Fruit fly (Drosophila melanogaster) whole organism, embryonic: ENCODE data around the gene CG31381.

Experiments
- Abd-B ChIP-seq: fragments of 200-800 bp; sonication (Bioruptor generic); optimal IDR thresholded peaks from 2 replicates; lab custom pipeline; 2018; ENCODE audit warnings: missing biosample characterization, mild to moderate bottlenecking, missing genetic modification characterization, moderate library complexity
- CG12942 ChIP-seq: fragments of 200-800 bp; sonication (Bioruptor generic); optimal IDR thresholded peaks from 3 replicates; lab custom pipeline; 2016; ENCODE audit warnings: missing biosample characterization, missing genetic modification characterization
- CG13287 ChIP-seq: fragments of 200-800 bp; sonication (Bioruptor generic); IDR thresholded peaks from 2 replicates; pipeline ENCODE4 v1.3.6; 2022; ENCODE audit warnings: missing biosample characterization, missing genetic modification characterization; ENCODE audit not compliant: partially characterized antibody
- CG13775 ChIP-seq: fragments of 200-800 bp; sonication (Bioruptor generic); optimal IDR thresholded peaks from 3 replicates; lab custom pipeline; 2017; ENCODE audit warnings: missing biosample characterization, mild to moderate bottlenecking, missing genetic modification characterization
- CG13894 ChIP-seq: fragments of 200-800 bp; sonication (Bioruptor generic); optimal IDR thresholded peaks from 3 replicates; lab custom pipeline; 2018; ENCODE audit warnings: missing biosample characterization, mild to moderate bottlenecking, missing genetic modification characterization, moderate library complexity
- CG14965 ChIP-seq: fragments of 200-800 bp; sonication (Bioruptor generic); optimal IDR thresholded peaks from 2 replicates; lab custom pipeline; 2016; ENCODE audit warnings: missing biosample characterization, missing genetic modification characterization, borderline replicate concordance
- CG15479 ChIP-seq: fragments of 200-800 bp; sonication (Bioruptor generic); optimal IDR thresholded peaks from 3 replicates; lab custom pipeline; 2019; ENCODE audit warnings: missing biosample characterization, mild to moderate bottlenecking, missing genetic modification characterization, moderate library complexity
- CG15514 ChIP-seq: fragments of 200-800 bp; sonication (Bioruptor generic); optimal IDR thresholded peaks from 3 replicates; lab custom pipeline; 2017; ENCODE audit warnings: missing biosample characterization, missing genetic modification characterization, mild to moderate bottlenecking, moderate library complexity, missing genetic modification reagents
- CG1602 ChIP-seq: fragments of 200-800 bp; sonication (Bioruptor generic); optimal IDR thresholded peaks from 3 replicates; lab custom pipeline; 2016; ENCODE audit warnings: missing biosample characterization, missing genetic modification characterization
- CG16815 ChIP-seq: fragments of 200-800 bp; sonication (Bioruptor generic); optimal IDR thresholded peaks from 3 replicates; lab custom pipeline; 2017; ENCODE audit warnings: missing biosample characterization, mild to moderate bottlenecking, missing genetic modification characterization
- CG18011 ChIP-seq: fragments of 200-800 bp; sonication (Bioruptor generic); optimal IDR thresholded peaks from 2 replicates; lab custom pipeline; 2017; ENCODE audit warnings: missing biosample characterization, missing genetic modification characterization, mild to moderate bottlenecking, moderate library complexity, missing genotype
- CG2116 ChIP-seq: fragments of 200-800 bp; sonication (Bioruptor generic); optimal IDR thresholded peaks from 3 replicates; lab custom pipeline; 2018; ENCODE audit warnings: missing biosample characterization, mild to moderate bottlenecking, missing genetic modification characterization
- CG2199 ChIP-seq: fragments of 200-800 bp; sonication (Bioruptor generic); IDR thresholded peaks from 3 replicates; pipeline ENCODE4 v1.3.6; 2022; ENCODE audit warnings: missing biosample characterization, missing genetic modification characterization
- CG2889 ChIP-seq: fragments of 200-800 bp; sonication (Bioruptor generic); IDR thresholded peaks from 3 replicates; pipeline ENCODE4 v1.3.6; 2022; ENCODE audit warnings: missing biosample characterization, missing genetic modification characterization
- CG32772 ChIP-seq: fragments of 200-800 bp; sonication (Bioruptor generic); IDR thresholded peaks from 2 replicates; pipeline ENCODE4 v1.3.6; 2022; ENCODE audit warnings: missing biosample characterization, missing genetic modification characterization
- CG34422 ChIP-seq: fragments of 200-800 bp; sonication (Bioruptor generic); IDR thresholded peaks from 3 replicates; pipeline ENCODE4 v1.3.6; 2022; ENCODE audit warnings: missing biosample characterization, missing genetic modification characterization
- CG6272 ChIP-seq: fragments of 200-800 bp; sonication (Bioruptor generic); IDR thresholded peaks from 2 replicates; pipeline ENCODE4 v1.3.6; 2022; ENCODE audit warnings: missing biosample characterization, missing genetic modification characterization
- CG6689 ChIP-seq: fragments of 200-800 bp; sonication (Bioruptor generic); IDR thresholded peaks from 2 replicates; pipeline ENCODE4 v1.3.6; 2022; ENCODE audit warnings: missing biosample characterization, missing genetic modification characterization
- CG8944 ChIP-seq: fragments of 200-800 bp; sonication (Bioruptor generic); optimal IDR thresholded peaks from 3 replicates; lab custom pipeline; 2016; ENCODE audit warnings: missing biosample characterization, missing genetic modification characterization
- D ChIP-seq, 2 experiments: fragments of 200-800 bp in 1 of 2; fragments of >200 bp in 1 of 2; sonication (Bioruptor generic) in 1 of 2; optimal IDR thresholded peaks; 2 replicates in 1 of 2; 3 replicates in 1 of 2; lab custom pipeline; 2017; ENCODE audit warnings: mild to moderate bottlenecking in 1 of 2, missing biosample characterization in 1 of 2, missing genetic modification characterization in 1 of 2, missing genetic modification reagents in 1 of 2
- Dek ChIP-seq: fragments of 200-800 bp; sonication (Bioruptor generic); optimal IDR thresholded peaks from 3 replicates; lab custom pipeline; 2019; ENCODE audit warnings: missing biosample characterization, mild to moderate bottlenecking, missing genetic modification characterization, moderate library complexity
- Drgx ChIP-seq: fragments of 200-800 bp; sonication (Bioruptor generic); IDR thresholded peaks from 2 replicates; pipeline ENCODE4 v1.3.6; 2022; ENCODE audit warnings: missing biosample characterization, missing genetic modification characterization
- E2f1 ChIP-seq: fragments of 200-800 bp; sonication (Bioruptor generic); IDR thresholded peaks from 2 replicates; pipeline ENCODE4 v1.3.6; 2022; ENCODE audit warnings: missing biosample characterization, missing genetic modification characterization
- Hr39 ChIP-seq: fragments of >200 bp; optimal IDR thresholded peaks from 2 replicates; lab custom pipeline; 2017
- Oli ChIP-seq: fragments of 200-800 bp; sonication (Bioruptor generic); optimal IDR thresholded peaks from 2 replicates; lab custom pipeline; 2018; ENCODE audit warnings: missing biosample characterization, mild to moderate bottlenecking, missing genetic modification characterization, moderate library complexity
- Opbp ChIP-seq: fragments of 200-800 bp; sonication (Bioruptor generic); IDR thresholded peaks from 3 replicates; pipeline ENCODE4 v1.3.6; 2022; ENCODE audit warnings: missing biosample characterization, missing genetic modification characterization; ENCODE audit not compliant: partially characterized antibody
- Rfx ChIP-seq: fragments of 200-800 bp; sonication (Bioruptor generic); IDR thresholded peaks from 2 replicates; pipeline ENCODE4 v1.3.6; 2022; ENCODE audit warnings: missing biosample characterization, missing genetic modification characterization
- Scr ChIP-seq: fragments of 200-800 bp; sonication (Bioruptor generic); IDR thresholded peaks from 2 replicates; pipeline ENCODE4 v1.3.6; 2022; ENCODE audit warnings: missing biosample characterization, missing genetic modification characterization; ENCODE audit not compliant: partially characterized antibody
- az2 ChIP-seq: fragments of 200-800 bp; sonication (Bioruptor generic); optimal IDR thresholded peaks from 3 replicates; lab custom pipeline; 2016; ENCODE audit warnings: missing biosample characterization, missing genetic modification characterization
- chif ChIP-seq, 2 experiments: fragments of 200-800 bp; sonication (Bioruptor generic); optimal IDR thresholded peaks; 3 replicates each; lab custom pipeline; 2016; ENCODE audit warnings: missing biosample characterization in 2 of 2, missing genetic modification characterization in 2 of 2
- chn ChIP-seq: fragments of 200-800 bp; sonication (Bioruptor generic); optimal IDR thresholded peaks from 2 replicates; lab custom pipeline; 2016; ENCODE audit warnings: missing biosample characterization, missing genetic modification characterization
- crp ChIP-seq, 2 experiments: fragments of 200-800 bp; sonication (Bioruptor generic); optimal IDR thresholded peaks; 2 replicates in 1 of 2; 3 replicates in 1 of 2; lab custom pipeline; 2017; ENCODE audit warnings: missing biosample characterization in 2 of 2, missing genetic modification characterization in 2 of 2, mild to moderate bottlenecking in 1 of 2, moderate library complexity in 1 of 2
- fd3F ChIP-seq: fragments of 200-800 bp; sonication (Bioruptor generic); optimal IDR thresholded peaks from 2 replicates; lab custom pipeline; 2018; ENCODE audit warnings: missing biosample characterization, mild to moderate bottlenecking, missing genetic modification characterization, moderate library complexity
- gsb-n ChIP-seq: fragments of 200-800 bp; sonication (Bioruptor generic); optimal IDR thresholded peaks from 3 replicates; lab custom pipeline; 2018; ENCODE audit warnings: missing biosample characterization, mild to moderate bottlenecking, missing genetic modification characterization
- kay ChIP-seq: fragments of 200-800 bp; sonication (Bioruptor generic); optimal IDR thresholded peaks from 2 replicates; lab custom pipeline; 2016; ENCODE audit warnings: missing biosample characterization, missing genetic modification characterization
- klu ChIP-seq: fragments of 200-800 bp; sonication (Bioruptor generic); IDR thresholded peaks from 2 replicates; pipeline ENCODE4 v1.3.6; 2022; ENCODE audit warnings: missing biosample characterization, missing genetic modification characterization
- lmd ChIP-seq: fragments of 200-800 bp; sonication (Bioruptor generic); IDR thresholded peaks from 2 replicates; pipeline ENCODE4 v1.3.6; 2022; ENCODE audit warnings: missing biosample characterization, missing genetic modification characterization
- lola ChIP-seq, 3 experiments: fragments of >200 bp in 2 of 3; fragments of 200-800 bp in 1 of 3; sonication (Bioruptor generic) in 1 of 3; optimal IDR thresholded peaks; 2 replicates each; lab custom pipeline; 2017 to 2019; ENCODE audit warnings: missing biosample characterization in 3 of 3, missing genetic modification characterization in 3 of 3, mild to moderate bottlenecking in 1 of 3, moderate library complexity in 1 of 3
- mam ChIP-seq: fragments of 200-800 bp; sonication (Bioruptor generic); optimal IDR thresholded peaks from 3 replicates; lab custom pipeline; 2016; ENCODE audit warnings: missing biosample characterization, missing genetic modification characterization
- mirr ChIP-seq: fragments of 200-800 bp; sonication (Bioruptor generic); optimal IDR thresholded peaks from 3 replicates; lab custom pipeline; 2018; ENCODE audit warnings: missing biosample characterization, mild to moderate bottlenecking, missing genetic modification characterization
- prd ChIP-seq, 3 experiments: fragments of >200 bp in 2 of 3; fragments of 200-800 bp in 1 of 3; sonication (Bioruptor generic) in 1 of 3; optimal IDR thresholded peaks in 2 of 3; IDR thresholded peaks in 1 of 3; 2 replicates in 2 of 3; 3 replicates in 1 of 3; pipeline versions ENCODE4 v1.3.6 to Lab custom; 2017 to 2022; ENCODE audit warnings: missing biosample characterization in 1 of 3, missing genetic modification characterization in 1 of 3
- ro ChIP-seq: fragments of 200-800 bp; sonication (Bioruptor generic); IDR thresholded peaks from 2 replicates; pipeline ENCODE4 v1.3.6; 2022; ENCODE audit warnings: missing biosample characterization, missing genetic modification characterization
- sens ChIP-seq: fragments of 200-800 bp; sonication (Bioruptor generic); peaks from one replicate; lab custom pipeline; 2016; ENCODE audit warnings: missing biosample characterization, missing genetic modification characterization
- slou ChIP-seq: fragments of 200-800 bp; sonication (Bioruptor generic); optimal IDR thresholded peaks from 3 replicates; lab custom pipeline; 2016; ENCODE audit warnings: missing biosample characterization, missing genetic modification characterization
- tgo ChIP-seq: fragments of 200-800 bp; sonication (Bioruptor generic); IDR thresholded peaks from 3 replicates; pipeline ENCODE4 v1.3.6; 2022; ENCODE audit warnings: missing biosample characterization, missing genetic modification characterization
- tll ChIP-seq, 2 experiments: fragments of 200-800 bp in 1 of 2; fragments of >200 bp in 1 of 2; sonication (Bioruptor generic) in 1 of 2; optimal IDR thresholded peaks; 2 replicates each; lab custom pipeline; 2017 to 2019; ENCODE audit warnings: missing biosample characterization in 2 of 2, missing genetic modification characterization in 2 of 2, mild to moderate bottlenecking in 1 of 2, moderate library complexity in 1 of 2
- tup ChIP-seq: fragments of 200-800 bp; sonication (Bioruptor generic); optimal IDR thresholded peaks from 2 replicates; lab custom pipeline; 2016; ENCODE audit warnings: missing biosample characterization, mild to moderate bottlenecking, missing genetic modification characterization, moderate library complexity
- zen ChIP-seq: fragments of 200-800 bp; sonication (Bioruptor generic); optimal IDR thresholded peaks from 3 replicates; lab custom pipeline; 2018; ENCODE audit warnings: missing biosample characterization, mild to moderate bottlenecking, missing genetic modification characterization, moderate library complexity

The CG31381 gene

dm6 chr3R:24829887-24830351 lies 46.9 kb upstream of the CG31381 start, which contains the start of the genes Kaz and CG43273 (continued):
- TF ChIP-seq Scr, result peak; percentile 30; the same call in 1 of the 2 replicates
- no peak for TF ChIP-seq CG13894 (tag; lab: Kevin White, UChicago)
- TF ChIP-seq lmd, result peak; percentile 34; the same call in 1 of the 2 replicates
- TF ChIP-seq chn (GFP tag; lab: Kevin White, UChicago), result peak; percentile 17
- TF ChIP-seq CG15514, result peak; percentile 37
- 0 out of 3 replicates have a peak, but pooled peaks have one; percentile 52 for TF ChIP-seq CG34422 (GFP tag; lab: Robert Waterston, UW)
- TF ChIP-seq slou, result peak; percentile 35
- peak; percentile 40 for TF ChIP-seq CG12942 (GFP tag; lab: Kevin White, UChicago)
- TF ChIP-seq crp (GFP tag; optimal IDR thresholded peaks at IDR 0.05; lab: Kevin White, UChicago), result peak; percentile 34 to 89
- TF ChIP-seq Rfx (GFP tag; lab: Robert Waterston, UW), result peak; percentile 73
- no peak for TF ChIP-seq CG2889 (GFP tag; lab: Robert Waterston, UW)
- no peak for TF ChIP-seq Hr39 (lab: Kevin White, UChicago)
- TF ChIP-seq mam, result peak; percentile 12
- TF ChIP-seq fd3F (GFP tag; lab: Kevin White, UChicago), result peak; percentile 33
- no peak for TF ChIP-seq D (optimal IDR thresholded peaks at IDR 0.05; lab: Kevin White, UChicago)
- TF ChIP-seq D (GFP tag; optimal IDR thresholded peaks at IDR 0.05; lab: Kevin White, UChicago), result no peak
- no peak for TF ChIP-seq CG16815 (GFP tag; lab: Kevin White, UChicago)
- TF ChIP-seq CG18011 (GFP tag; lab: Kevin White, UChicago), result peak; percentile 57
- TF ChIP-seq tgo, result peak; percentile 26; the same call in 1 of the 3 replicates
- peak; percentile 44 for TF ChIP-seq Oli (tag; lab: Kevin White, UChicago)
- TF ChIP-seq mirr, result no peak
- TF ChIP-seq kay (GFP tag; lab: Kevin White, UChicago), result peak; percentile 26
- no peak for TF ChIP-seq prd (optimal IDR thresholded peaks at IDR 0.05; lab: Kevin White, UChicago)
- TF ChIP-seq prd (GFP tag; IDR thresholded peaks at IDR 0.05; lab: Robert Waterston, UW), result peak; percentile 64; the same call in 2 of the 3 replicates
- peak; percentile 81 for TF ChIP-seq Abd-B (GFP tag; lab: Kevin White, UChicago)
- TF ChIP-seq tup (GFP tag; lab: Kevin White, UChicago), result no peak
- TF ChIP-seq ro (GFP tag; lab: Robert Waterston, UW), result no peak
- TF ChIP-seq CG13287, result peak; percentile 22; the same call in 1 of the 2 replicates
- TF ChIP-seq sens (GFP tag; lab: Kevin White, UChicago), result peak; percentile 81
- peak; percentile 93 for TF ChIP-seq zen (tag; lab: Kevin White, UChicago)
- TF ChIP-seq CG1602 (GFP tag; lab: Kevin White, UChicago), result peak; percentile 48
- no peak for TF ChIP-seq Dek (tag; lab: Kevin White, UChicago)
- TF ChIP-seq lola (GFP tag; optimal IDR thresholded peaks at IDR 0.05; lab: Kevin White, UChicago), result peak in 1 of 3 experiments; percentile 65
- no peak for TF ChIP-seq CG32772 (GFP tag; lab: Robert Waterston, UW)
- TF ChIP-seq klu (GFP tag; lab: Robert Waterston, UW), result peak; percentile 30; the same call in 1 of the 2 replicates
- TF ChIP-seq az2, result peak; percentile 55
- TF ChIP-seq CG8944 (GFP tag; lab: Kevin White, UChicago), result no peak
- TF ChIP-seq CG13775, result peak; percentile 66
- peak; percentile 40; the same call in 1 of the 2 replicates for TF ChIP-seq CG6272 (GFP tag; lab: Robert Waterston, UW)
- TF ChIP-seq CG14965 (GFP tag; lab: Kevin White, UChicago), result no peak
- peak in 1 of 2 experiments; percentile 11 for TF ChIP-seq chif (GFP tag; optimal IDR thresholded peaks at IDR 0.05; lab: Kevin White, UChicago)
- no peak for TF ChIP-seq CG6689 (GFP tag; lab: Robert Waterston, UW)
- no peak for TF ChIP-seq E2f1 (GFP tag; lab: Robert Waterston, UW)
- peak; percentile 60 for TF ChIP-seq CG2116
- TF ChIP-seq CG2199 (GFP tag; lab: Robert Waterston, UW), result no peak
- TF ChIP-seq Drgx (GFP tag; lab: Robert Waterston, UW), result no peak
- no peak for TF ChIP-seq CG15479 (GFP tag; lab: Kevin White, UChicago)
- TF ChIP-seq tll (GFP tag; optimal IDR thresholded peaks at IDR 0.05; lab: Kevin White, UChicago), result peak in 1 of 2 experiments; percentile 28
- TF ChIP-seq Opbp, result no peak
- TF ChIP-seq gsb-n (tag; lab: Kevin White, UChicago), result no peak
